Worm (Caenorhabditis elegans) whole organism, L3 larva: ENCODE measurements around the gene nlf-1.

ENCODE experiments used
- aly-2 ChIP-seq: fragments of 150-350 bp; optimal IDR thresholded peaks from 2 replicates; lab custom pipeline; 2014; ENCODE audit warnings: missing biosample characterization, missing genetic modification characterization
- ama-1 ChIP-seq: fragments of 150-350 bp; optimal IDR thresholded peaks from 2 replicates; lab custom pipeline; 2018
- ceh-16 ChIP-seq: sonication (generic microtip); optimal IDR thresholded peaks from 2 replicates; lab custom pipeline; 2017; ENCODE audit warnings: missing biosample characterization, missing genetic modification characterization
- ceh-28 ChIP-seq: fragments of 150-350 bp; optimal IDR thresholded peaks from 2 replicates; lab custom pipeline; 2014; ENCODE audit warnings: missing biosample characterization, missing genetic modification reagents, missing genetic modification characterization
- ceh-82 ChIP-seq: fragments of 150-350 bp; optimal IDR thresholded peaks from 2 replicates; lab custom pipeline; 2014; ENCODE audit warnings: missing biosample characterization, missing genetic modification characterization
- egl-27 ChIP-seq: sonication (generic microtip); optimal IDR thresholded peaks from 4 replicates; lab custom pipeline; 2017; ENCODE audit warnings: missing biosample characterization, missing genetic modification reagents, missing genetic modification characterization
- egl-5 ChIP-seq: fragments of 150-350 bp; optimal IDR thresholded peaks from 2 replicates; lab custom pipeline; 2017; ENCODE audit warnings: missing biosample characterization, missing genetic modification reagents, missing genetic modification characterization, inconsistent platforms
- elt-1 ChIP-seq: fragments of 150-350 bp; optimal IDR thresholded peaks from 2 replicates; lab custom pipeline; 2014; ENCODE audit warnings: missing biosample characterization, missing genetic modification characterization
- elt-2 ChIP-seq: sonication (generic microtip); optimal IDR thresholded peaks from 2 replicates; lab custom pipeline; 2016; ENCODE audit warnings: missing genetic modification reagents, mild to moderate bottlenecking, missing genetic modification characterization, missing compliant biosample characterization
- elt-3 ChIP-seq, 3 experiments: fragments of 150-350 bp in 1 of 3; sonication (generic microtip) in 2 of 3; optimal IDR thresholded peaks; 2 replicates in 2 of 3; 4 replicates in 1 of 3; lab custom pipeline; 2014 to 2017; ENCODE audit warnings: missing biosample characterization in 3 of 3, missing genetic modification characterization in 3 of 3
- fkh-10 ChIP-seq: sonication (generic microtip); optimal IDR thresholded peaks from 2 replicates; lab custom pipeline; 2017; ENCODE audit warnings: missing biosample characterization, missing genetic modification reagents, missing genetic modification characterization
- hmg-11 ChIP-seq: sonication (generic microtip); optimal IDR thresholded peaks from 2 replicates; lab custom pipeline; 2016; ENCODE audit warnings: missing genetic modification characterization, missing compliant biosample characterization
- jun-1 ChIP-seq: fragments of 150-350 bp; optimal IDR thresholded peaks from 2 replicates; lab custom pipeline; 2014; ENCODE audit warnings: missing biosample characterization, missing genetic modification reagents, missing genetic modification characterization
- lin-15B ChIP-seq: fragments of 150-350 bp; optimal IDR thresholded peaks from 2 replicates; lab custom pipeline; 2014; ENCODE audit warnings: missing biosample characterization, missing genetic modification characterization
- lin-39 ChIP-seq: fragments of 150-350 bp; optimal IDR thresholded peaks from 2 replicates; lab custom pipeline; 2018; ENCODE audit warnings: missing biosample characterization, missing genetic modification reagents, missing genetic modification characterization
- mdl-1 ChIP-seq: fragments of 150-350 bp; optimal IDR thresholded peaks from 2 replicates; lab custom pipeline; 2014; ENCODE audit warnings: missing biosample characterization, missing genetic modification characterization
- mml-1 ChIP-seq: fragments of 150-350 bp; sonication (generic microtip); optimal IDR thresholded peaks from 3 replicates; lab custom pipeline; 2014; ENCODE audit warnings: missing biosample characterization, missing genetic modification characterization
- nfya-1 ChIP-seq: sonication (generic microtip); optimal IDR thresholded peaks from 2 replicates; lab custom pipeline; 2017; ENCODE audit warnings: missing genetic modification characterization, mild to moderate bottlenecking, missing compliant biosample characterization, antibody characterized with exemption, moderate library complexity; ENCODE audit not compliant: insufficient read depth
- nhr-11 ChIP-seq: fragments of 150-350 bp; optimal IDR thresholded peaks from 2 replicates; lab custom pipeline; 2014; ENCODE audit warnings: missing biosample characterization, missing genetic modification characterization
- nhr-12 ChIP-seq: fragments of 150-350 bp; optimal IDR thresholded peaks from 2 replicates; lab custom pipeline; 2014; ENCODE audit warnings: missing biosample characterization, missing genetic modification characterization
- nhr-23 ChIP-seq: fragments of 150-350 bp; optimal IDR thresholded peaks from 2 replicates; lab custom pipeline; 2014; ENCODE audit warnings: missing biosample characterization, missing genetic modification reagents, missing genetic modification characterization
- nhr-237 ChIP-seq: fragments of 150-350 bp; optimal IDR thresholded peaks from 2 replicates; lab custom pipeline; 2014; ENCODE audit warnings: missing biosample characterization, missing genetic modification characterization
- nhr-25 ChIP-seq: sonication (generic microtip); optimal IDR thresholded peaks from 2 replicates; lab custom pipeline; 2017; ENCODE audit warnings: missing biosample characterization, missing genetic modification characterization
- nhr-28 ChIP-seq: fragments of 150-350 bp; optimal IDR thresholded peaks from 2 replicates; lab custom pipeline; 2014; ENCODE audit warnings: missing biosample characterization, missing genetic modification characterization
- nhr-67 ChIP-seq: fragments of 150-350 bp; optimal IDR thresholded peaks from 2 replicates; lab custom pipeline; 2014; ENCODE audit warnings: missing biosample characterization, missing genetic modification characterization
- nhr-76 ChIP-seq: fragments of 150-350 bp; sonication (generic microtip); optimal IDR thresholded peaks from 5 replicates; lab custom pipeline; 2014; ENCODE audit warnings: missing biosample characterization, missing genetic modification characterization
- nhr-77 ChIP-seq: fragments of 150-350 bp; optimal IDR thresholded peaks from 2 replicates; lab custom pipeline; 2014; ENCODE audit warnings: missing biosample characterization, missing genetic modification characterization
- pqm-1 ChIP-seq: fragments of 150-350 bp; optimal IDR thresholded peaks from 2 replicates; lab custom pipeline; 2017; ENCODE audit warnings: missing biosample characterization, missing genetic modification characterization, inconsistent platforms
- sea-2 ChIP-seq: fragments of 150-350 bp; sonication (generic microtip); optimal IDR thresholded peaks from 4 replicates; lab custom pipeline; 2014; ENCODE audit warnings: missing biosample characterization, missing genetic modification reagents, missing genetic modification characterization
- skn-1 ChIP-seq: fragments of 150-350 bp; optimal IDR thresholded peaks from 2 replicates; lab custom pipeline; 2014; ENCODE audit warnings: missing biosample characterization, missing genetic modification characterization
- snpc-4 ChIP-seq: fragments of 150-350 bp; optimal IDR thresholded peaks from 2 replicates; lab custom pipeline; 2014; ENCODE audit warnings: missing biosample characterization, missing genetic modification characterization
- tbx-2 ChIP-seq: sonication (generic microtip); optimal IDR thresholded peaks from 2 replicates; lab custom pipeline; 2016; ENCODE audit warnings: mild to moderate bottlenecking, missing genetic modification characterization, missing compliant biosample characterization
- unc-39 ChIP-seq: sonication (generic microtip); optimal IDR thresholded peaks from 4 replicates; lab custom pipeline; 2017; ENCODE audit warnings: missing biosample characterization, missing genetic modification characterization
- unc-62 ChIP-seq: fragments of 150-350 bp; sonication (generic microtip); optimal IDR thresholded peaks from 4 replicates; lab custom pipeline; 2014; ENCODE audit warnings: missing biosample characterization, missing genetic modification reagents, missing genetic modification characterization
- zag-1 ChIP-seq: fragments of 150-350 bp; optimal IDR thresholded peaks from 2 replicates; lab custom pipeline; 2014; ENCODE audit warnings: missing biosample characterization, missing genetic modification characterization
- ztf-11 ChIP-seq: fragments of 150-350 bp; optimal IDR thresholded peaks from 2 replicates; lab custom pipeline; 2014; ENCODE audit warnings: missing biosample characterization, missing genetic modification characterization
- ztf-4 ChIP-seq: fragments of 150-350 bp; optimal IDR thresholded peaks from 2 replicates; lab custom pipeline; 2014; ENCODE audit warnings: missing biosample characterization, missing genetic modification characterization

nlf-1 gene

ce11 chrX:1057821-1058377 is 40.5 kb upstream of the nlf-1 start:
- TF ChIP-seq zag-1 (tag; lab: Kevin White, UChicago) = no peak
- no peak for TF ChIP-seq sea-2 (GFP tag; lab: Kevin White, UChicago)
- peak; percentile 0 for TF ChIP-seq hmg-11 (tag; lab: Kevin White, UChicago)
- TF ChIP-seq, all 47 proteins: peak for 1

ce11 chrX:1053929-1054328 is 36.6 kb upstream of the nlf-1 start, which contains the start of gene ncs-3:
ncs-3 (plus strand) TSS chrX:1054081.
- TF ChIP-seq egl-5 (peak; percentile 33), nhr-67 (tag; lab: Kevin White, UChicago) (no peak), tbx-2 (tag; lab: Kevin White, UChicago) (no peak), elt-1 (no peak), snpc-4 (tag; lab: Kevin White, UChicago) (no peak), nfya-1 (tag; lab: Kevin White, UChicago) (peak; percentile 18)

DNA sequence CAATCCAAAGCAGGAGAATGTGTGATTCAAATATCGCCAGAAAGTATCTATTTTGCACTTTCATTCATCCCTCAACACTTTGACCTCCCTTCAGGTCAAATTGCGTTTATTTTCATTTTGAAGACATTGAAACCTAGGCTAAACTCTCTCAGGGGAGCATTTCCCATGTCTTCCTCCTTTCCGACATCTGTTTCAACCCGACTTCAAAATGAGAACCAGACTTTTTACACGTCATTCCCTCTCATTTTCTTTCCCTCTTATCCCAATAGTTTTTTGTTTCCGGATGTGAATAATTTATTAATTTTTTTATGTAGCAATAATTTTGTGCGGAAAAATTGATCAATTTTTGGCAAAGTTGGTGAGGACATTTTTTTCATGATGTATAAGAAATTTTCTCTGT is 35.6 kb upstream of the nlf-1 start:
- no peak for TF ChIP-seq hmg-11 (tag; lab: Kevin White, UChicago)
- no peak for TF ChIP-seq ceh-82 (tag; lab: Kevin White, UChicago)
- no peak for TF ChIP-seq fkh-10 (GFP tag; lab: Kevin White, UChicago)
- no peak for TF ChIP-seq ama-1 (lab: Kevin White, UChicago)
- TF ChIP-seq skn-1 (tag; lab: Kevin White, UChicago) = no peak
- no peak for TF ChIP-seq jun-1
- TF ChIP-seq lin-15B (tag; lab: Kevin White, UChicago) = no peak
- TF ChIP-seq egl-27 = no peak
- TF ChIP-seq nhr-76 (tag; lab: Kevin White, UChicago) = no peak
- TF ChIP-seq aly-2 (tag; lab: Kevin White, UChicago) = no peak
- no peak for TF ChIP-seq elt-3 (tag; optimal IDR thresholded peaks at IDR 0.05; lab: Kevin White, UChicago)
- TF ChIP-seq nhr-77 (tag; lab: Kevin White, UChicago) = no peak
- TF ChIP-seq mml-1 (tag; lab: Kevin White, UChicago) = no peak
- no peak for TF ChIP-seq nhr-237 (tag; lab: Kevin White, UChicago)
- TF ChIP-seq nhr-25 (tag; lab: Kevin White, UChicago) = no peak
- no peak for TF ChIP-seq nhr-23 (tag; lab: Kevin White, UChicago)
- TF ChIP-seq ceh-16 (tag; lab: Kevin White, UChicago) = no peak

ce11 chrX:1051041-1051440 is 33.7 kb upstream of the nlf-1 start:
- TF ChIP-seq nhr-76 (tag; lab: Kevin White, UChicago) (no peak), ceh-82 (tag; lab: Kevin White, UChicago) (no peak), nfya-1 (tag; lab: Kevin White, UChicago) (peak; percentile 28), mdl-1 (tag; lab: Kevin White, UChicago) (no peak), elt-3 (tag; optimal IDR thresholded peaks at IDR 0.05; lab: Kevin White, UChicago) (no peak), ceh-16 (tag; lab: Kevin White, UChicago) (no peak), nhr-28 (tag; lab: Kevin White, UChicago) (no peak), nhr-12 (tag; lab: Kevin White, UChicago) (no peak), nhr-11 (tag; lab: Kevin White, UChicago) (no peak), ztf-4 (tag; lab: Kevin White, UChicago) (no peak), egl-5 (peak; percentile 19), lin-39 (peak; percentile 44), tbx-2 (tag; lab: Kevin White, UChicago) (no peak), nhr-67 (tag; lab: Kevin White, UChicago) (no peak), elt-2 (tag; lab: Kevin White, UChicago) (no peak)

DNA sequence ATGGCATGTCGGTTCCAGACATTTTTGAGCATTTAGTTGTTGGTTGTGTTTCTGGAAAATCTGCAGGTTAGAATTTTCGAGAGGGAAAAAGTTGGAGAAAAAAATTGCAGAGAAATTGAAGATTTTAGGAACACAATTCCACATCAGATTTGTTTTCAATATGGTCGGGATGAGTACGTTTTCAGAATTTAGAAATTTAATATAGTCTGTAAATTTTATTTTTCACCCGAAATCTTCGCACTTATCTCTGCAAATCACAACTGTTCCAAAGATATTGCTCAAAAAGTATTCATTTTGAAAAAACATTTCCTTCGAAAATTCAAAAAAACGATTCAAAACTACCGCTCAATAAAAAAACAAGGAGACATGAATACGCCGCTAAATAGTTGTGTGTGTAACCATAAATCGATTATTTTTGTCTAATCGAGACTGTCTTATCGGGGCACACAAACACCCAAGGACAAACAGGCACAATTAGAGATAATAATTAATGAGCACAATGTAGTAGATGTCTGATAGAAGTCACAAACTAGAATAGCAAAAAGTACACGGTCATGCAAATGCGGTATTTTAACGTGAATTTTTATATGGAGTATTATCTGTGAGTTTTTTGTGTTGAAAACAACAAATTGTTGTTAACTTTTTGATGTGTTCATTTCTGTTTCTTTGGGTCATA is 28.9 kb upstream of the nlf-1 start, which contains the start of gene vpat-1:
Gene vpat-1, minus strand, starts transcription at position 51 of the 676 bp plus-strand sequence.
- peak; percentile 54 for TF ChIP-seq ceh-28 (tag; lab: Kevin White, UChicago)
- TF ChIP-seq snpc-4 (tag; lab: Kevin White, UChicago) = no peak
- no peak for TF ChIP-seq elt-3 (tag; optimal IDR thresholded peaks at IDR 0.05; lab: Kevin White, UChicago)
- no peak for TF ChIP-seq hmg-11 (tag; lab: Kevin White, UChicago)
- TF ChIP-seq ztf-4 (tag; lab: Kevin White, UChicago) = no peak
- TF ChIP-seq ama-1 (lab: Kevin White, UChicago) = no peak
- TF ChIP-seq lin-15B (tag; lab: Kevin White, UChicago) = no peak
- TF ChIP-seq elt-2 (tag; lab: Kevin White, UChicago) = peak; percentile 89
- TF ChIP-seq pqm-1 (tag; lab: Kevin White, UChicago) = peak; percentile 86
- TF ChIP-seq zag-1 (tag; lab: Kevin White, UChicago) = no peak
- TF ChIP-seq nhr-11 (tag; lab: Kevin White, UChicago) = no peak
- TF ChIP-seq nhr-23 (tag; lab: Kevin White, UChicago) = no peak
- TF ChIP-seq mdl-1 (tag; lab: Kevin White, UChicago) = no peak
- TF ChIP-seq unc-39 = no peak
- TF ChIP-seq sea-2 (GFP tag; lab: Kevin White, UChicago) = no peak
- TF ChIP-seq egl-27 = no peak
- no peak for TF ChIP-seq lin-39
- TF ChIP-seq jun-1 = no peak
- no peak for TF ChIP-seq nhr-25 (tag; lab: Kevin White, UChicago)
- TF ChIP-seq elt-1 = no peak
- no peak for TF ChIP-seq ztf-11 (tag; lab: Kevin White, UChicago)
- no peak for TF ChIP-seq nhr-237 (tag; lab: Kevin White, UChicago)
- TF ChIP-seq egl-5 = no peak
- TF ChIP-seq mml-1 (tag; lab: Kevin White, UChicago) = no peak
- TF ChIP-seq unc-62 (GFP tag; lab: Kevin White, UChicago) = no peak
